Worm (Caenorhabditis elegans) whole organism, late embryonic: ENCODE measurements around the gene slfl-5.

ENCODE experiments used
- C38D4.7 ChIP-seq: fragments of 200-800 bp; sonication (Bioruptor generic); optimal IDR thresholded peaks from 2 replicates; lab custom pipeline; 2018; ENCODE audit warnings: mild to moderate bottlenecking, missing genetic modification characterization, moderate library complexity, missing compliant biosample characterization
- F13H6.1 ChIP-seq: sonication (generic microtip); optimal IDR thresholded peaks from 2 replicates; lab custom pipeline; 2016; ENCODE audit warnings: missing genetic modification characterization, missing compliant biosample characterization
- K02D7.2 ChIP-seq: sonication (generic microtip); optimal IDR thresholded peaks from 2 replicates; lab custom pipeline; 2017; ENCODE audit warnings: mild to moderate bottlenecking, missing genetic modification characterization, missing compliant biosample characterization
- K09A11.1 ChIP-seq: sonication (generic microtip); optimal IDR thresholded peaks from 2 replicates; lab custom pipeline; 2017; ENCODE audit warnings: antibody characterized with exemption, mild to moderate bottlenecking, missing genetic modification characterization, missing compliant biosample characterization; ENCODE audit not compliant: insufficient read depth
- T23F11.4 ChIP-seq: fragments of 200-800 bp; sonication (Bioruptor generic); optimal IDR thresholded peaks from 2 replicates; lab custom pipeline; 2018; ENCODE audit warnings: mild to moderate bottlenecking, missing genetic modification characterization, missing compliant biosample characterization
- Y22D7AL.16 ChIP-seq: sonication (generic microtip); optimal IDR thresholded peaks from 2 replicates; lab custom pipeline; 2016; ENCODE audit warnings: missing genetic modification characterization, missing compliant biosample characterization
- ceh-14 ChIP-seq: sonication (generic microtip); optimal IDR thresholded peaks from 2 replicates; lab custom pipeline; 2016; ENCODE audit warnings: missing genotype, missing genetic modification characterization, missing compliant biosample characterization
- ceh-18 ChIP-seq: sonication (generic microtip); optimal IDR thresholded peaks from 2 replicates; lab custom pipeline; 2016; ENCODE audit warnings: missing genetic modification characterization, missing compliant biosample characterization
- ceh-19 ChIP-seq: fragments of 200-800 bp; sonication (Bioruptor generic); optimal IDR thresholded peaks from 2 replicates; lab custom pipeline; 2018; ENCODE audit warnings: mild to moderate bottlenecking, missing genetic modification characterization, missing compliant biosample characterization
- ceh-2 ChIP-seq: sonication (generic microtip); optimal IDR thresholded peaks from 2 replicates; lab custom pipeline; 2016; ENCODE audit warnings: missing genotype, missing genetic modification characterization, missing compliant biosample characterization
- ceh-22 ChIP-seq: sonication (generic microtip); optimal IDR thresholded peaks from 2 replicates; lab custom pipeline; 2017; ENCODE audit warnings: missing biosample characterization, missing genetic modification characterization
- ceh-24 ChIP-seq: sonication (generic microtip); optimal IDR thresholded peaks from 2 replicates; lab custom pipeline; 2016; ENCODE audit warnings: mild to moderate bottlenecking, missing genetic modification characterization, missing compliant biosample characterization
- ceh-30 ChIP-seq: fragments of 150-350 bp; optimal IDR thresholded peaks from 2 replicates; lab custom pipeline; 2014; ENCODE audit warnings: missing biosample characterization, missing genetic modification characterization
- ceh-31 ChIP-seq: sonication (generic microtip); optimal IDR thresholded peaks from 2 replicates; lab custom pipeline; 2016; ENCODE audit warnings: missing genetic modification characterization, missing compliant biosample characterization
- ceh-48 ChIP-seq: sonication (generic microtip); optimal IDR thresholded peaks from 2 replicates; lab custom pipeline; 2016; ENCODE audit warnings: missing genetic modification characterization, inconsistent platforms, missing compliant biosample characterization
- dmd-4 ChIP-seq: sonication (generic microtip); optimal IDR thresholded peaks from 2 replicates; lab custom pipeline; 2016; ENCODE audit warnings: borderline replicate concordance, missing genetic modification characterization, missing compliant biosample characterization
- dve-1 ChIP-seq: sonication (generic microtip); optimal IDR thresholded peaks from 2 replicates; lab custom pipeline; 2017; ENCODE audit warnings: antibody characterized with exemption, mild to moderate bottlenecking, missing genetic modification characterization, missing compliant biosample characterization
- ets-4 ChIP-seq: sonication (generic microtip); optimal IDR thresholded peaks from 2 replicates; lab custom pipeline; 2016; ENCODE audit warnings: missing genetic modification characterization, missing compliant biosample characterization
- fkh-10 ChIP-seq: fragments of 150-350 bp; optimal IDR thresholded peaks from 2 replicates; lab custom pipeline; 2014; ENCODE audit warnings: missing biosample characterization, missing genetic modification reagents, missing genetic modification characterization
- fkh-6 ChIP-seq: sonication (generic microtip); optimal IDR thresholded peaks from 2 replicates; lab custom pipeline; 2016; ENCODE audit warnings: missing genetic modification characterization, missing compliant biosample characterization
- gmeb-2 ChIP-seq: sonication (generic microtip); optimal IDR thresholded peaks from 2 replicates; lab custom pipeline; 2016; ENCODE audit warnings: missing genetic modification characterization, inconsistent platforms, missing compliant biosample characterization
- hlh-15 ChIP-seq: sonication (generic microtip); optimal IDR thresholded peaks from 2 replicates; lab custom pipeline; 2016; ENCODE audit warnings: missing genetic modification characterization, missing compliant biosample characterization
- hlh-30 ChIP-seq: sonication (generic microtip); optimal IDR thresholded peaks from 2 replicates; lab custom pipeline; 2017; ENCODE audit warnings: antibody characterized with exemption, missing genetic modification characterization, missing compliant biosample characterization; ENCODE audit not compliant: insufficient read depth
- lin-11 ChIP-seq: fragments of 200-800 bp; sonication (Bioruptor generic); optimal IDR thresholded peaks from 2 replicates; lab custom pipeline; 2018; ENCODE audit warnings: mild to moderate bottlenecking, missing genetic modification characterization, missing compliant biosample characterization
- madf-2 ChIP-seq: sonication (generic microtip); optimal IDR thresholded peaks from 2 replicates; lab custom pipeline; 2017; ENCODE audit warnings: missing genetic modification characterization, missing compliant biosample characterization
- nfya-1 ChIP-seq: sonication (generic microtip); optimal IDR thresholded peaks from 2 replicates; lab custom pipeline; 2017; ENCODE audit warnings: missing genetic modification characterization, mild to moderate bottlenecking, missing compliant biosample characterization, antibody characterized with exemption, moderate library complexity
- nhr-232 ChIP-seq: sonication (generic microtip); optimal IDR thresholded peaks from 2 replicates; lab custom pipeline; 2016; ENCODE audit warnings: missing genetic modification characterization, missing compliant biosample characterization
- npax-4 ChIP-seq: sonication (generic microtip); optimal IDR thresholded peaks from 2 replicates; lab custom pipeline; 2016; ENCODE audit warnings: missing genetic modification characterization, missing compliant biosample characterization
- pax-1 ChIP-seq: fragments of 150-350 bp; optimal IDR thresholded peaks from 2 replicates; lab custom pipeline; 2014; ENCODE audit warnings: missing biosample characterization, missing genetic modification characterization
- pha-2 ChIP-seq: sonication (generic microtip); optimal IDR thresholded peaks from 2 replicates; lab custom pipeline; 2017; ENCODE audit warnings: mild to moderate bottlenecking, missing genetic modification characterization, missing compliant biosample characterization
- pha-4 ChIP-seq: fragments of 150-350 bp; optimal IDR thresholded peaks from 2 replicates; lab custom pipeline; 2018; ENCODE audit warnings: missing biosample characterization, missing genetic modification reagents, missing genetic modification characterization
- pqm-1 ChIP-seq: sonication (generic microtip); optimal IDR thresholded peaks from 2 replicates; lab custom pipeline; 2016; ENCODE audit warnings: missing genetic modification characterization, missing compliant biosample characterization
- ref-2 ChIP-seq: sonication (generic microtip); optimal IDR thresholded peaks from 2 replicates; lab custom pipeline; 2016; ENCODE audit warnings: missing genetic modification characterization, missing compliant biosample characterization
- rnt-1 ChIP-seq: sonication (generic microtip); optimal IDR thresholded peaks from 2 replicates; lab custom pipeline; 2016; ENCODE audit warnings: missing genetic modification characterization, missing compliant biosample characterization
- sdc-2 ChIP-seq: sonication (generic microtip); optimal IDR thresholded peaks from 2 replicates; lab custom pipeline; 2016; ENCODE audit warnings: missing genotype, missing genetic modification characterization, missing compliant biosample characterization
- sox-2 ChIP-seq: fragments of 200-800 bp; sonication (Bioruptor generic); IDR thresholded peaks from 2 replicates; pipeline ENCODE4 v1.3.6; 2022; ENCODE audit warnings: missing genetic modification reagents, missing genetic modification characterization, missing compliant biosample characterization
- sox-4 ChIP-seq: sonication (generic microtip); optimal IDR thresholded peaks from 2 replicates; lab custom pipeline; 2017; ENCODE audit warnings: mild to moderate bottlenecking, missing genetic modification characterization, inconsistent platforms, missing compliant biosample characterization
- syd-9 ChIP-seq: sonication (generic microtip); optimal IDR thresholded peaks from 2 replicates; lab custom pipeline; 2016; ENCODE audit warnings: mild to moderate bottlenecking, missing genetic modification characterization, moderate library complexity, missing compliant biosample characterization
- tbx-7 ChIP-seq: sonication (generic microtip); optimal IDR thresholded peaks from 2 replicates; lab custom pipeline; 2016; ENCODE audit warnings: missing genotype, missing genetic modification characterization, missing compliant biosample characterization
- ttx-3 ChIP-seq: sonication (generic microtip); optimal IDR thresholded peaks from 2 replicates; lab custom pipeline; 2016; ENCODE audit warnings: missing genetic modification reagents, missing genetic modification characterization, missing compliant biosample characterization
- unc-42 ChIP-seq: sonication (generic microtip); optimal IDR thresholded peaks from 2 replicates; lab custom pipeline; 2016; ENCODE audit warnings: missing genotype, missing genetic modification characterization, missing compliant biosample characterization
- ztf-16 ChIP-seq: sonication (generic microtip); optimal IDR thresholded peaks from 2 replicates; lab custom pipeline; 2017; ENCODE audit warnings: missing genetic modification characterization, missing compliant biosample characterization

The slfl-5 gene

DNA sequence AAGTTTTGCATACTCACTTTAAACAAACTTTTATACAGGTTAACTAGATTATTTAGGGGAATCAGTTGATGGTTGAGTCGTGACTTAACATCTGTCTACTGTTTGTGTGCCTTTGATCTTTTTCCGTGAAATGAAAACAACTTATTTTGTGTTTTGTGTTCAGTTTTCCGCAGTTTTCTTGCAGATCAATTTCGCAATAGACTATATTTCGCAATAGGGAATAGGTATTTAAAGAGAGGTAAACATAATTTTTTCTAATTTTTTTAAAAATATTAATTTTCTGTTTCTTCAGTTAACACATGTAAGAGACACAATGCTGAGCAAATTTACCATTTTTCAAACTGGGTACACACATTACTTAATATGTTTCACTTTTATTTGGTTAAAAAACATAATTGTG, 16.5 kb upstream of the slfl-5 start, which contains the start of gene tbb-6:
Gene tbb-6, plus strand, starts transcription at position 155 of the 400 bp plus-strand sequence.
- no peak for TF ChIP-seq dve-1
- TF ChIP-seq ceh-14: no peak
- TF ChIP-seq C38D4.7 (GFP tag; lab: Kevin White, UChicago): no peak
- no peak for TF ChIP-seq ceh-24 (tag; lab: Kevin White, UChicago)
- no peak for TF ChIP-seq Y22D7AL.16 (tag; lab: Kevin White, UChicago)
- no peak for TF ChIP-seq fkh-6 (tag; lab: Kevin White, UChicago)
- TF ChIP-seq hlh-30 (tag; lab: Kevin White, UChicago): no peak
- TF ChIP-seq T23F11.4: no peak
- TF ChIP-seq, all 69 proteins: peak for 0

DNA sequence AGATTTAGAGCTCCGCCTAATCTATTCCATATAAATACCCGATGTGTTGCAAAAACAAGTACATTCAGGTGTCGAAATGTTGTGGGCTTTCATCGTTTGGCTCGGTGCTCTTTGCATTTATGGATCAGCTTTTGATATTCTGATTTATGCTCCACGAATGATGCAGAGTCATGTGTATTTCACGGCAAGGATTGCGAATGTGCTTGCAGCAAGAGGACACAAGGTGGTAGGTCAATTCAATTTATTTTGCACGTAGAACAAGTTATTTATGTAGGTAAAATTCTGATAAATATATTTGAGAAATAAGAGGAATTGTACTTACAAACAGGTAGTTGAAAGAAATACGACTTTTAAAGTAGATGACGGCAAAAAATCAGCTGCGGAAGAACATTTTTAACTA, 14.1 kb upstream of the slfl-5 start, which contains the start of gene ugt-56:
Gene ugt-56, plus strand, starts transcription at position 61 of the 400 bp plus-strand sequence.
- TF ChIP-seq ref-2 (tag; lab: Kevin White, UChicago) (no peak), K09A11.1 (tag; lab: Kevin White, UChicago) (no peak), sox-4 (no peak), ceh-31 (tag; lab: Kevin White, UChicago) (no peak), ceh-2 (no peak), unc-42 (no peak), fkh-10 (GFP tag; lab: Kevin White, UChicago) (no peak), rnt-1 (no peak), ceh-18 (tag; lab: Kevin White, UChicago) (no peak), hlh-30 (tag; lab: Kevin White, UChicago) (no peak), syd-9 (no peak), F13H6.1 (tag; lab: Kevin White, UChicago) (no peak), pha-2 (no peak)

DNA sequence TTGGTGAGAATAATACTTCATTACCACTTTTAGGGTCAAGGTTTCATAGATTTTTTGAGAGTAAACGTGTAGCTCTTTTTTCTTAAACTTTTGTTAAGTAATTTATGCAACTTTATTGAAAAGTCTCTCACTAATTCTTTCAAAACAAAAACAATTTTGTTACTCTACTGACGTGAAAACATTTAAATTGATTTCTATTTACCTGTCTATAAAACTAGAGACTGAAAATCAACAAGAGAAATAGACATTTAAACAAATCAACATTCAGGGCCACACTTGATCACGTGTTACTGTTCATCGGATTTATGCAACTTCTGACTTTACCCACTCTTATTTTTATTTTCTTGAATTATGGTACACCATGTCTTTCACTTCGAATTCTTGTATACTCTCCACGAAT, 11.6 kb upstream of the slfl-5 start, which contains the start of gene ugt-55:
Gene ugt-55, plus strand, starts transcription at position 301 of the 400 bp plus-strand sequence.
- TF ChIP-seq ref-2 (tag; lab: Kevin White, UChicago) (no peak), C38D4.7 (GFP tag; lab: Kevin White, UChicago) (no peak), pqm-1 (tag; lab: Kevin White, UChicago) (no peak), rnt-1 (no peak), dve-1 (no peak), Y22D7AL.16 (tag; lab: Kevin White, UChicago) (no peak)

DNA sequence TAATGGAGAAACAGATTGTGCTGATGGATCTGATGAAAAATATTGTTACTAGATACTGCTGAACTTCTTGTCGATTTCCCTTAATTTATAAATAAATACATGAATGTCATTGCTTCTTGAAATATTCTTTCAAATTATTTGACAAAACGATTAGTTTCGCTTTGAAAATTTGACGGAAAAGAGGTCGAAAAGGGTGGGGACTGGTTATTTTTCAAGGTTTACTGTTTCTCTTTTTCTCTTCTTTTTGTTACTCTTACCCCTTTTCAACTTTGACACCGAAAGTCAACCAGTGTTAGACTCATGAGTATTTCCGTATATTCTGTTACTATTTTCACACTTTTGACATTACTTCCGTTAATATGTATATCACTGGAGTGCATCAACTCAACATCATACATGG, 10.5 kb upstream of the slfl-5 start, which contains the start of gene T04H1.12:
Gene T04H1.12, plus strand, starts transcription at position 301 of the 400 bp plus-strand sequence.
- no peak for TF ChIP-seq ceh-22
- TF ChIP-seq nfya-1 (tag; lab: Kevin White, UChicago): no peak
- TF ChIP-seq sdc-2 (tag; lab: Kevin White, UChicago): no peak
- no peak for TF ChIP-seq sox-2 (GFP tag; lab: Robert Waterston, UW)
- no peak for TF ChIP-seq ceh-19
- TF ChIP-seq ceh-14: no peak
- TF ChIP-seq tbx-7 (tag; lab: Kevin White, UChicago): no peak
- no peak for TF ChIP-seq pha-4
- TF ChIP-seq, all 69 proteins: peak for 0

DNA sequence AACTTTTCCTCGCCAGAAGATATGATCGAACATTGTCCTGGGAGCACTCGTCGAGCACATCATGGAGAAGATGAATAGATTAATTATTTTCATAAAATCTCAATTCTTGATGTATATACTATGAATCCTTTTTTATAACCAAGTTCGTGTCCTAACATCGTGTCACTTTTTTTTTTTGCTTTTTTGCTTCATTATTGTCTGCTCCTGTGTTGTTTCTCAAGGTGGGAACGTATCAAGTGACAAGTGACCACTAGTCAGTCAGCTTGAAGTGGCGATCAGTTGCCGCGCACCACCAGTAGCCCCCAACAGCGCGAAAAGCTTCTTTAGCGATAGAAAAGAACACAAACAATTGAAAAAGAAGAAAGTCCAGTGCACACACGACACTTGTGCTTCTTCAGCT, 7.4 kb upstream of the slfl-5 start, which contains the start of gene lrx-1:
Gene lrx-1, plus strand, starts transcription at position 301 of the 400 bp plus-strand sequence.
- no peak for TF ChIP-seq ceh-22
- TF ChIP-seq dve-1: no peak
- TF ChIP-seq hlh-15 (tag; lab: Kevin White, UChicago): no peak

DNA sequence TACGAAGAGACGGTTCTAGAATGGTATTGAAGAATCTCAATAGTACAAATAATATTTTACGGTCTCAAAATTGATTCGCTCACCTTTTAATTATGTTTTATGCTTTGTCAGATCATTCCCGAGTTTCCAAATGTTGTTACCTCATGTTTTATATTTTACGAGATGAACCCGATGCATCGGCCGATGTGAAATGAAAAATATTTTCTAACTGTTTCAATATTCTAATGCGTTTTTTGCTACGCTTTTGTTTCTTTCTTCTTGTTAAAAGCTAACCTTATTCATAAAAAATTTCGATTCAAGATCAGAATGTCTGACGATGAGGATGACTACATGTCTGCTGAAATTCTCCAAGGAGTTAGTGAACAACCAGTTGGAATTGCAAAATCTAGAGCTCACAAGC, 6.2 kb upstream of the slfl-5 start, which contains the start of gene T04H1.5:
Gene T04H1.5, plus strand, starts transcription at position 301 of the 400 bp plus-strand sequence.
- TF ChIP-seq lin-11 (tag; lab: Kevin White, UChicago) (no peak), npax-4 (tag; lab: Kevin White, UChicago) (no peak), sox-2 (GFP tag; lab: Robert Waterston, UW) (no peak), pha-4 (no peak), K02D7.2 (tag; lab: Kevin White, UChicago) (no peak), ztf-16 (tag; lab: Kevin White, UChicago) (no peak), dmd-4 (tag; lab: Kevin White, UChicago) (no peak), hlh-15 (tag; lab: Kevin White, UChicago) (no peak), ceh-31 (tag; lab: Kevin White, UChicago) (no peak), ceh-30 (tag; lab: Kevin White, UChicago) (no peak), gmeb-2 (tag; lab: Kevin White, UChicago) (no peak), nhr-232 (no peak), ceh-19 (no peak), ref-2 (tag; lab: Kevin White, UChicago) (no peak), ceh-48 (tag; lab: Kevin White, UChicago) (no peak), pax-1 (tag; lab: Kevin White, UChicago) (no peak), ets-4 (no peak), ttx-3 (no peak), madf-2 (no peak)
- TF ChIP-seq, all 69 proteins: peak for 0
